Fruit fly (Drosophila melanogaster): ENCODE data around the gene CG13318.

DNA sequence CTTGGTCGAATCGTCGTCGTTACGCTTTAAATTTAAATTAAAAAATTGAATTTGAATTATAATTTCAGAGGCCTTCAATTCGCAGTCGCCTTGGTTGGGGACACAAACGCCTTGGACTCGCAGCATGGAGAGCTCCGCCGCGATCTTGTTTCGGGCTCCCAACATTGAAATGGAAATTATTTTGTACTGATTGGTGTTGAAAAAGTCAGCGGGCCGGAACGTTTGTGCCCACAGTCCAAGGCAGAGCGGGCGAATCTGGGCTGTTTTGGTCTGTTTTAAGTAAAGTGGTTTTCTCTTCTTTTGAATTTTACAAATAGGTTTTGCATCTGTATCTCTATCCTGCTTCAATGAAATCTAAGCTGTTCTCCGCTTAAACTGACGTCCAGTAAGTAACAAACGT lies 42.6 kb upstream of the CG13318 start:
- TF ChIP-seq CG14441 (GFP tag; IDR thresholded peaks at IDR 0.05) = no peak
- no peak for TF ChIP-seq chm (GFP tag; IDR thresholded peaks at IDR 0.05)
- TF ChIP-seq Ssrp (tag; optimal IDR thresholded peaks at IDR 0.05) = no peak
- TF ChIP-seq CG13424 (tag; optimal IDR thresholded peaks at IDR 0.05) = no peak
- no peak for TF ChIP-seq Fer2 (tag; optimal IDR thresholded peaks at IDR 0.05)
- TF ChIP-seq CG12659 (GFP tag; optimal IDR thresholded peaks at IDR 0.05) = no peak
- TF ChIP-seq Oli (tag; optimal IDR thresholded peaks at IDR 0.05) = no peak
- no peak for TF ChIP-seq ara (GFP tag; IDR thresholded peaks at IDR 0.05)
- TF ChIP-seq repo (GFP tag; optimal IDR thresholded peaks at IDR 0.05) = no peak
- TF ChIP-seq Optix (GFP tag; IDR thresholded peaks at IDR 0.05) = no peak
- TF ChIP-seq sc (optimal IDR thresholded peaks at IDR 0.05) = no peak
- no peak for TF ChIP-seq sc (GFP tag; optimal IDR thresholded peaks at IDR 0.05)
- TF ChIP-seq CG3995 (GFP tag; optimal IDR thresholded peaks at IDR 0.05) = no peak
- TF ChIP-seq CG2199 (GFP tag; IDR thresholded peaks at IDR 0.05) = peak; percentile 67; the same call in 1 of the 3 replicates

Measured in whole organism, embryonic.